Fruit fly (Drosophila melanogaster): ENCODE results near the gene Pde1c.
A peak's percentile ranks its signal among the peaks of the same experiment; 100 is the strongest.

The Pde1c gene

dm6 chr2L:11804228-11805044 lies 123.9 kb downstream of the Pde1c start:
- TF ChIP-seq psq (GFP tag; optimal IDR thresholded peaks at IDR 0.05) (peak; percentile 70), Hr83 (GFP tag; optimal IDR thresholded peaks at IDR 0.05; ENCODE audit: poor library complexity, severe bottlenecking) (no peak), Dfd (GFP tag; optimal IDR thresholded peaks at IDR 0.05) (peak; percentile 16), N (GFP tag; optimal IDR thresholded peaks at IDR 0.05) (no peak), HLH106 (tag; optimal IDR thresholded peaks at IDR 0.05) (no peak), Abd-B (GFP tag; optimal IDR thresholded peaks at IDR 0.05) (no peak)

dm6 chr2L:11797127-11797526 lies 131.2 kb downstream of the Pde1c start:
- no peak for TF ChIP-seq Dif (GFP tag; optimal IDR thresholded peaks at IDR 0.05; ENCODE audit: partially characterized antibody)
- peak; percentile 95 for TF ChIP-seq Dfd (GFP tag; optimal IDR thresholded peaks at IDR 0.05)

dm6 chr2L:11793986-11794385 lies 134.4 kb downstream of the Pde1c start, which contains the start of gene CG14937:
CG14937 (minus strand) TSS chr2L:11794086.
- TF ChIP-seq br (GFP tag; optimal IDR thresholded peaks at IDR 0.05) (no peak), Hnf4 (GFP tag; optimal IDR thresholded peaks at IDR 0.05) (no peak), brk (GFP tag; optimal IDR thresholded peaks at IDR 0.05) (no peak), Abd-B (GFP tag; optimal IDR thresholded peaks at IDR 0.05) (no peak), sv (GFP tag; optimal IDR thresholded peaks at IDR 0.05) (no peak), tai (GFP tag; optimal IDR thresholded peaks at IDR 0.05) (no peak), sage (GFP tag; optimal IDR thresholded peaks at IDR 0.05) (no peak), dl (GFP tag; optimal IDR thresholded peaks at IDR 0.05; ENCODE audit: insufficient read depth in 1 of 2, partially characterized antibody in 2 of 2) (no peak), h (GFP tag; optimal IDR thresholded peaks at IDR 0.05) (no peak), Hr78 (GFP tag; optimal IDR thresholded peaks at IDR 0.05) (no peak), woc (GFP tag; optimal IDR thresholded peaks at IDR 0.05) (no peak), jim (GFP tag; optimal IDR thresholded peaks at IDR 0.05) (no peak), ey (GFP tag; optimal IDR thresholded peaks at IDR 0.05) (no peak), Jra (GFP tag; optimal IDR thresholded peaks at IDR 0.05) (no peak), N (GFP tag; optimal IDR thresholded peaks at IDR 0.05) (no peak), fru (GFP tag; optimal IDR thresholded peaks at IDR 0.05) (no peak), Hr83 (GFP tag; optimal IDR thresholded peaks at IDR 0.05; ENCODE audit: poor library complexity, severe bottlenecking) (no peak), usp (GFP tag; optimal IDR thresholded peaks at IDR 0.05) (no peak), CG9705 (GFP tag; optimal IDR thresholded peaks at IDR 0.05) (no peak)

dm6 chr2L:11792265-11792664 lies 136.1 kb downstream of the Pde1c start, which contains the start of gene Tsp33B:
Tsp33B (minus strand) TSS chr2L:11792365.
- TF ChIP-seq dmrt93B (GFP tag; optimal IDR thresholded peaks at IDR 0.05), result no peak
- no peak for TF ChIP-seq GATAd (GFP tag; optimal IDR thresholded peaks at IDR 0.05)
- no peak for TF ChIP-seq tai (GFP tag; optimal IDR thresholded peaks at IDR 0.05)
- TF ChIP-seq Hnf4 (GFP tag; optimal IDR thresholded peaks at IDR 0.05), result no peak
- no peak for TF ChIP-seq OdsH (GFP tag; optimal IDR thresholded peaks at IDR 0.05)
- no peak for TF ChIP-seq CrebA (GFP tag; optimal IDR thresholded peaks at IDR 0.05; ENCODE audit: borderline replicate concordance)

- no peak for TF ChIP-seq foxo (GFP tag; optimal IDR thresholded peaks at IDR 0.05)
- no peak for TF ChIP-seq Jra (GFP tag; optimal IDR thresholded peaks at IDR 0.05)
- no peak for TF ChIP-seq h (GFP tag; optimal IDR thresholded peaks at IDR 0.05)
- no peak for TF ChIP-seq dmrt93B (GFP tag; optimal IDR thresholded peaks at IDR 0.05)
- TF ChIP-seq ey (GFP tag; optimal IDR thresholded peaks at IDR 0.05), result no peak
- no peak for TF ChIP-seq psq (GFP tag; optimal IDR thresholded peaks at IDR 0.05)
- no peak for TF ChIP-seq OdsH (GFP tag; optimal IDR thresholded peaks at IDR 0.05)
- no peak for TF ChIP-seq lola (GFP tag; optimal IDR thresholded peaks at IDR 0.05)
- TF ChIP-seq br (GFP tag; optimal IDR thresholded peaks at IDR 0.05), result no peak
Measured at dm6 chr2L:11789690-11790089, 138.7 kb downstream of the Pde1c start, which contains the start of gene CG14932. CG14932 (plus strand) TSS chr2L:11789919.
